Worm (Caenorhabditis elegans) whole organism, late embryonic: ENCODE results near the gene Y54G2A.38.
"Not testable (repeated sequence)": the region's sequence is repeated elsewhere in the genome, so short reads cannot be mapped to it uniquely, and the experiment has no call there.

Experiments
- C08G9.2 ChIP-seq: sonication (generic microtip); optimal IDR thresholded peaks from 2 replicates; lab custom pipeline; 2016; ENCODE audit warnings: mild to moderate bottlenecking, missing genetic modification characterization, moderate library complexity, missing compliant biosample characterization
- C38D4.7 ChIP-seq: fragments of 200-800 bp; sonication (Bioruptor generic); optimal IDR thresholded peaks from 2 replicates; lab custom pipeline; 2018; ENCODE audit warnings: mild to moderate bottlenecking, missing genetic modification characterization, moderate library complexity, missing compliant biosample characterization
- F13H6.1 ChIP-seq: sonication (generic microtip); optimal IDR thresholded peaks from 2 replicates; lab custom pipeline; 2016; ENCODE audit warnings: missing genetic modification characterization, missing compliant biosample characterization
- Y22D7AL.16 ChIP-seq: sonication (generic microtip); optimal IDR thresholded peaks from 2 replicates; lab custom pipeline; 2016; ENCODE audit warnings: missing genetic modification characterization, missing compliant biosample characterization
- ahr-1 ChIP-seq: sonication (generic microtip); optimal IDR thresholded peaks from 2 replicates; lab custom pipeline; 2016; ENCODE audit warnings: missing genetic modification characterization, missing compliant biosample characterization
- ceh-14 ChIP-seq: sonication (generic microtip); optimal IDR thresholded peaks from 2 replicates; lab custom pipeline; 2016; ENCODE audit warnings: missing genotype, missing genetic modification characterization, missing compliant biosample characterization
- ceh-2 ChIP-seq: sonication (generic microtip); optimal IDR thresholded peaks from 2 replicates; lab custom pipeline; 2016; ENCODE audit warnings: missing genotype, missing genetic modification characterization, missing compliant biosample characterization
- ceh-22 ChIP-seq: sonication (generic microtip); optimal IDR thresholded peaks from 2 replicates; lab custom pipeline; 2017; ENCODE audit warnings: missing biosample characterization, missing genetic modification characterization
- ceh-24 ChIP-seq: sonication (generic microtip); optimal IDR thresholded peaks from 2 replicates; lab custom pipeline; 2016; ENCODE audit warnings: mild to moderate bottlenecking, missing genetic modification characterization, missing compliant biosample characterization
- ceh-30 ChIP-seq: fragments of 150-350 bp; optimal IDR thresholded peaks from 2 replicates; lab custom pipeline; 2014; ENCODE audit warnings: missing biosample characterization, missing genetic modification characterization
- ceh-31 ChIP-seq: sonication (generic microtip); optimal IDR thresholded peaks from 2 replicates; lab custom pipeline; 2016; ENCODE audit warnings: missing genetic modification characterization, missing compliant biosample characterization
- ceh-45 ChIP-seq: fragments of 200-800 bp; sonication (Bioruptor generic); IDR thresholded peaks from 2 replicates; pipeline ENCODE4 v1.3.6; 2022; ENCODE audit warnings: missing genetic modification reagents, missing genetic modification characterization, missing compliant biosample characterization
- ceh-6 ChIP-seq: fragments of 200-800 bp; sonication (Bioruptor generic); optimal IDR thresholded peaks from 2 replicates; lab custom pipeline; 2018; ENCODE audit warnings: mild to moderate bottlenecking, missing genetic modification characterization, missing compliant biosample characterization
- che-1 ChIP-seq: sonication (generic microtip); optimal IDR thresholded peaks from 2 replicates; lab custom pipeline; 2016; ENCODE audit warnings: mild to moderate bottlenecking, missing genetic modification characterization, missing compliant biosample characterization
- elt-2 ChIP-seq: sonication (generic microtip); optimal IDR thresholded peaks from 2 replicates; lab custom pipeline; 2016; ENCODE audit warnings: missing genetic modification reagents, missing genetic modification characterization, missing compliant biosample characterization
- elt-4 ChIP-seq: sonication (generic microtip); optimal IDR thresholded peaks from 2 replicates; lab custom pipeline; 2016; ENCODE audit warnings: missing genetic modification characterization, missing compliant biosample characterization
- eyg-1 ChIP-seq: sonication (generic microtip); optimal IDR thresholded peaks from 2 replicates; lab custom pipeline; 2016; ENCODE audit warnings: missing genotype, missing genetic modification characterization, missing compliant biosample characterization
- fax-1 ChIP-seq: sonication (generic microtip); optimal IDR thresholded peaks from 2 replicates; lab custom pipeline; 2016; ENCODE audit warnings: missing genotype, missing genetic modification characterization, missing compliant biosample characterization
- hlh-15 ChIP-seq: sonication (generic microtip); optimal IDR thresholded peaks from 2 replicates; lab custom pipeline; 2016; ENCODE audit warnings: missing genetic modification characterization, missing compliant biosample characterization
- hlh-30 ChIP-seq: sonication (generic microtip); optimal IDR thresholded peaks from 2 replicates; lab custom pipeline; 2017; ENCODE audit warnings: antibody characterized with exemption, missing genetic modification characterization, missing compliant biosample characterization; ENCODE audit not compliant: insufficient read depth
- lim-6 ChIP-seq: sonication (generic microtip); optimal IDR thresholded peaks from 2 replicates; lab custom pipeline; 2016; ENCODE audit warnings: missing genetic modification characterization, missing compliant biosample characterization
- lin-11 ChIP-seq: fragments of 200-800 bp; sonication (Bioruptor generic); optimal IDR thresholded peaks from 2 replicates; lab custom pipeline; 2018; ENCODE audit warnings: mild to moderate bottlenecking, missing genetic modification characterization, missing compliant biosample characterization
- mec-3 ChIP-seq: sonication (generic microtip); optimal IDR thresholded peaks from 2 replicates; lab custom pipeline; 2016; ENCODE audit warnings: borderline replicate concordance, missing genetic modification characterization, missing compliant biosample characterization
- nfya-1 ChIP-seq: sonication (generic microtip); optimal IDR thresholded peaks from 2 replicates; lab custom pipeline; 2017; ENCODE audit warnings: missing genetic modification characterization, mild to moderate bottlenecking, missing compliant biosample characterization, antibody characterized with exemption, moderate library complexity
- nhr-232 ChIP-seq: sonication (generic microtip); optimal IDR thresholded peaks from 2 replicates; lab custom pipeline; 2016; ENCODE audit warnings: missing genetic modification characterization, missing compliant biosample characterization
- npax-4 ChIP-seq: sonication (generic microtip); optimal IDR thresholded peaks from 2 replicates; lab custom pipeline; 2016; ENCODE audit warnings: missing genetic modification characterization, missing compliant biosample characterization
- odd-2 ChIP-seq: sonication (generic microtip); optimal IDR thresholded peaks from 2 replicates; lab custom pipeline; 2017; ENCODE audit warnings: antibody characterized with exemption, mild to moderate bottlenecking, missing genetic modification characterization, missing compliant biosample characterization
- pat-9 ChIP-seq: fragments of 200-800 bp; sonication (Bioruptor generic); optimal IDR thresholded peaks from 2 replicates; lab custom pipeline; 2018; ENCODE audit warnings: mild to moderate bottlenecking, missing genetic modification characterization, moderate library complexity, missing compliant biosample characterization
- pax-1 ChIP-seq: fragments of 150-350 bp; optimal IDR thresholded peaks from 2 replicates; lab custom pipeline; 2014; ENCODE audit warnings: missing biosample characterization, missing genetic modification characterization
- pha-2 ChIP-seq: sonication (generic microtip); optimal IDR thresholded peaks from 2 replicates; lab custom pipeline; 2017; ENCODE audit warnings: mild to moderate bottlenecking, missing genetic modification characterization, missing compliant biosample characterization
- pha-4 ChIP-seq: fragments of 150-350 bp; optimal IDR thresholded peaks from 2 replicates; lab custom pipeline; 2018; ENCODE audit warnings: missing biosample characterization, missing genetic modification reagents, missing genetic modification characterization
- pros-1 ChIP-seq: fragments of 150-350 bp; optimal IDR thresholded peaks from 2 replicates; lab custom pipeline; 2014; ENCODE audit warnings: missing biosample characterization, missing genetic modification reagents, missing genetic modification characterization
- ref-2 ChIP-seq: sonication (generic microtip); optimal IDR thresholded peaks from 2 replicates; lab custom pipeline; 2016; ENCODE audit warnings: missing genetic modification characterization, missing compliant biosample characterization
- rnt-1 ChIP-seq: sonication (generic microtip); optimal IDR thresholded peaks from 2 replicates; lab custom pipeline; 2016; ENCODE audit warnings: missing genetic modification characterization, missing compliant biosample characterization
- sdc-2 ChIP-seq: sonication (generic microtip); optimal IDR thresholded peaks from 2 replicates; lab custom pipeline; 2016; ENCODE audit warnings: missing genotype, missing genetic modification characterization, missing compliant biosample characterization
- sox-2 ChIP-seq: fragments of 200-800 bp; sonication (Bioruptor generic); IDR thresholded peaks from 2 replicates; pipeline ENCODE4 v1.3.6; 2022; ENCODE audit warnings: missing genetic modification reagents, missing genetic modification characterization, missing compliant biosample characterization
- sox-4 ChIP-seq: sonication (generic microtip); optimal IDR thresholded peaks from 2 replicates; lab custom pipeline; 2017; ENCODE audit warnings: mild to moderate bottlenecking, missing genetic modification characterization, inconsistent platforms, missing compliant biosample characterization
- tbx-2 ChIP-seq: sonication (generic microtip); optimal IDR thresholded peaks from 2 replicates; lab custom pipeline; 2016; ENCODE audit warnings: missing genetic modification characterization, missing compliant biosample characterization
- tbx-7 ChIP-seq: sonication (generic microtip); optimal IDR thresholded peaks from 2 replicates; lab custom pipeline; 2016; ENCODE audit warnings: missing genotype, missing genetic modification characterization, missing compliant biosample characterization
- ttx-3 ChIP-seq: sonication (generic microtip); optimal IDR thresholded peaks from 2 replicates; lab custom pipeline; 2016; ENCODE audit warnings: missing genetic modification reagents, missing genetic modification characterization, missing compliant biosample characterization
- unc-3 ChIP-seq, 2 experiments: fragments of 200-800 bp in 1 of 2; sonication (Bioruptor generic) in 1 of 2; sonication (generic microtip) in 1 of 2; conservative IDR thresholded peaks in 1 of 2; optimal IDR thresholded peaks in 1 of 2; 2 replicates each; pipeline versions ENCODE4 v1.3.6 to Lab custom; 2016 to 2022; ENCODE audit warnings: missing compliant biosample characterization in 2 of 2, missing genetic modification characterization in 2 of 2, missing genetic modification reagents in 1 of 2
- unc-86 ChIP-seq: sonication (generic microtip); optimal IDR thresholded peaks from 2 replicates; lab custom pipeline; 2016; ENCODE audit warnings: missing genetic modification characterization, missing compliant biosample characterization
- ztf-16 ChIP-seq: sonication (generic microtip); optimal IDR thresholded peaks from 2 replicates; lab custom pipeline; 2017; ENCODE audit warnings: missing genetic modification characterization, missing compliant biosample characterization

The Y54G2A.38 gene

DNA sequence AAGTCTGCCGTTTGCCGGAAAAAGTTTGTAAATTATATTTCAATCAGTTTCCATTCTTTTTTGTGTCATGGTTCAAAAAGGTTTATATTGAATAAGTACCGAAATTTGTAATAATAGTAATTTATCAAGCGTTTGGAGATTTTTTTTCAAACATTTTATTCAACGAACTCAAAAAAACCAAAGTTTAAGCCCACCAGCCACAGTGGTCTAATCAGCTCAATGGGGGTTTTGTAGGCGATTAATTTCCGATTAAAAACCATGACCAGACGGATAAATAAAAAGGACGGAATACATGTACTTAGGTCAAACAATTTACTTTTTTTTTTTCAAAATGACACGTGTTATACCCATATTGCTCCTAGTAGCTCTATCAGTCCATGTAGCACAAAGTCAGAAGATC is 40.1 kb downstream of the Y54G2A.38 start, which contains the start of gene Y54G2A.10:
Gene Y54G2A.10, plus strand, starts transcription at position 301 of the 400 bp plus-strand sequence.
- no peak for TF ChIP-seq odd-2
- no peak for TF ChIP-seq lin-11
- no peak for TF ChIP-seq pha-2 (tag; lab: Kevin White, UChicago)
- TF ChIP-seq ceh-45 (GFP tag; lab: Robert Waterston, UW), result no peak
- TF ChIP-seq ceh-6, result no peak
- TF ChIP-seq tbx-2 (tag; lab: Kevin White, UChicago), result no peak
- no peak for TF ChIP-seq ceh-22 (tag; lab: Kevin White, UChicago)
- TF ChIP-seq ceh-24 (tag; lab: Kevin White, UChicago), result no peak
- TF ChIP-seq ztf-16 (tag; lab: Kevin White, UChicago), result no peak
- TF ChIP-seq F13H6.1 (tag; lab: Kevin White, UChicago), result no peak
- TF ChIP-seq tbx-7, result no peak
- no peak for TF ChIP-seq ttx-3 (tag; lab: Kevin White, UChicago)
- TF ChIP-seq ceh-14 (tag; lab: Kevin White, UChicago), result no peak
- TF ChIP-seq rnt-1 (tag; lab: Kevin White, UChicago), result no peak

- no peak for TF ChIP-seq tbx-2 (tag; lab: Kevin White, UChicago)
- no peak for TF ChIP-seq hlh-30 (tag; lab: Kevin White, UChicago)
- TF ChIP-seq nfya-1 (tag; lab: Kevin White, UChicago), result no peak
- no peak for TF ChIP-seq fax-1 (tag; lab: Kevin White, UChicago)
- no peak for TF ChIP-seq C38D4.7 (GFP tag; lab: Kevin White, UChicago)
- no peak for TF ChIP-seq mec-3 (tag; lab: Kevin White, UChicago)
- TF ChIP-seq elt-2 (tag; lab: Kevin White, UChicago), result no peak
- TF ChIP-seq ceh-6, result no peak
- TF ChIP-seq lim-6 (tag; lab: Kevin White, UChicago), result no peak
- no peak for TF ChIP-seq sox-4 (tag; lab: Kevin White, UChicago)
- TF ChIP-seq npax-4 (tag; lab: Kevin White, UChicago), result no peak
- no peak for TF ChIP-seq ceh-31 (tag; lab: Kevin White, UChicago)
- TF ChIP-seq Y22D7AL.16 (tag; lab: Kevin White, UChicago), result no peak
- TF ChIP-seq ahr-1 (tag; lab: Kevin White, UChicago), result no peak
Observed at ce11 chrIV:2799890-2800289, 40.6 kb downstream of the Y54G2A.38 start.

DNA sequence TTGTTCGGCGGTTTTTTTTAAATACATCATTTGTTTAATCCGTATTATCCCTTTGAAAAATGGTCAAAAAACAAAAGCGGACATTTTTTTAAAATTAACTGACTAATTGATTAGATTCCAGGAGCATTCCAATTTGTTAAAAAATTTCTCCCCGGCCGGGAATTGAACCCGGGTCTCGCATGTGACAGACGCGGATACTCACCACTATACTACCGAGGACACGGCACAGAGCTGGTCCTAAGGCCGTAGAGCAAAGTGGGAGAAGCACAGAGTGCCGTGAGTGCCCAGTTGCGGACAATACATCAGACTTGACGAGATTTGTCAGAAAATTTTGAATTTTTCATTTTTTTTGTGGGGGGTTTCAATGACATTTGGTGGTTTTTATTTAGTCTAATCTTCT is 41.7 kb downstream of the Y54G2A.38 start:
- TF ChIP-seq C08G9.2 (peak; percentile 15), ceh-2 (tag; lab: Kevin White, UChicago) (no peak), hlh-30 (tag; lab: Kevin White, UChicago) (peak; percentile 54)

DNA sequence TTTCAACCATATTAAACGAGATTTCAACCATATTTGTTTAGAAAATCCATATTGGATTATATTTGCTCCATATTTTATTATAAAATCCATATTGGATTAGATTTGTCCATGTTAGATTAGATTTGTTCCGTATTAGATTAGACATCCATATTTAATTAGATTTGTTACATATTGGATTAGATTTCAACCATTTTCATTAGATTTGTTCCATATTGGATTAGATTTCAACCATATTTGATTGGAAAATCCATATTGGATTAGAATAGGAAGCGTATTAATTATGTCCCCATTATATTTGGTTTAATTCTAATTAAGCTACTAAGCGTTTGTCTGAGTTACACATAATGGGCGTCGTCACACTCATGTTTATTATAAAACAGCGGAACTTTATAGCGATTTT is 42.3 kb downstream of the Y54G2A.38 start, which contains the start of gene Y54G2A.44:
Gene Y54G2A.44, plus strand, starts transcription at position 301 of the 400 bp plus-strand sequence.
- TF ChIP-seq eyg-1 (tag; lab: Kevin White, UChicago); ceh-24 (tag; lab: Kevin White, UChicago); C38D4.7 (GFP tag; lab: Kevin White, UChicago): not testable (repeated sequence)

DNA sequence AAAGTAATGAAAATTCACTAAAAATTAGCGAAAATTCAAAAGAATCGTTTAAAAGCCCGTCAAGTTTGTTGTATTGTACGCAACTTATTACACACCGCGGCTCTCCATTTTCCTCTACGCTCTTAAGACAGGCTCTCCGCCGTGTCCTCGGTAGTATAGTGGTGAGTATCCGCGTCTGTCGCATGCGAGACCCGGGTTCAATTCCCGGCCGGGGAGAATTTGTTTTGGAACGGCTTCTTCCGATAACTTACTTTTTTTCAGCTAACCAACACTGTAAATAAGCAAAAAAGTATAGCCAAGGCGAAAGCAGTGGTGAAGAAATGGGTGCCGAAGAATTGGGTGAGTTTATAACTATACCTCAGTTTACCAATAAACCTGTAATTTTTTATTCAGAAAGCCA is 42.9 kb downstream of the Y54G2A.38 start:
- TF ChIP-seq pros-1 (no peak), che-1 (peak; percentile 4), sox-4 (tag; lab: Kevin White, UChicago) (no peak), nhr-232 (peak; percentile 29), pat-9 (tag; lab: Kevin White, UChicago) (no peak), ceh-31 (tag; lab: Kevin White, UChicago) (no peak), eyg-1 (tag; lab: Kevin White, UChicago) (no peak), sdc-2 (tag; lab: Kevin White, UChicago) (no peak), unc-3 (GFP tag; conservative IDR thresholded peaks at IDR 0.05; lab: Robert Waterston, UW) (no peak), unc-3 (tag; optimal IDR thresholded peaks at IDR 0.05; lab: Kevin White, UChicago) (no peak), ceh-24 (tag; lab: Kevin White, UChicago) (no peak), ztf-16 (tag; lab: Kevin White, UChicago) (no peak), ceh-6 (peak; percentile 38), elt-4 (no peak), hlh-15 (no peak), unc-86 (tag; lab: Kevin White, UChicago) (no peak), hlh-30 (tag; lab: Kevin White, UChicago) (no peak), pha-2 (tag; lab: Kevin White, UChicago) (no peak), ref-2 (tag; lab: Kevin White, UChicago) (no peak), pha-4 (tag; lab: Kevin White, UChicago) (no peak), pax-1 (no peak), lim-6 (tag; lab: Kevin White, UChicago) (no peak), fax-1 (tag; lab: Kevin White, UChicago) (no peak), ceh-30 (tag; lab: Kevin White, UChicago) (no peak), sox-2 (GFP tag; lab: Robert Waterston, UW) (no peak)
